Worm (Caenorhabditis elegans): Measurements from ENCODE around the gene ZK418.6.

- no peak for TF ChIP-seq ama-1 (optimal IDR thresholded peaks at IDR 0.05)
- no peak for TF ChIP-seq flt-1 (GFP tag; IDR thresholded peaks at IDR 0.05)
- no peak for TF ChIP-seq hnd-1 (tag; optimal IDR thresholded peaks at IDR 0.05)
- TF ChIP-seq aly-1 (tag; optimal IDR thresholded peaks at IDR 0.05) = no peak
- TF ChIP-seq tra-4 (tag; optimal IDR thresholded peaks at IDR 0.05) = no peak
- TF ChIP-seq sea-1 (GFP tag; conservative IDR thresholded peaks at IDR 0.05) = no peak
- no peak for TF ChIP-seq hmg-4 (GFP tag; optimal IDR thresholded peaks at IDR 0.05)
- no peak for TF ChIP-seq F13C5.2 (tag; optimal IDR thresholded peaks at IDR 0.05)
- no peak for TF ChIP-seq ets-7 (tag; optimal IDR thresholded peaks at IDR 0.05)
- no peak for TF ChIP-seq ceh-13 (GFP tag; optimal IDR thresholded peaks at IDR 0.05)
- TF ChIP-seq pes-1 (GFP tag; IDR thresholded peaks at IDR 0.05) = no peak
- no peak for TF ChIP-seq scrt-1 (GFP tag; IDR thresholded peaks at IDR 0.05)
- no peak for TF ChIP-seq tbx-37 (GFP tag; conservative IDR thresholded peaks at IDR 0.05)
- no peak for TF ChIP-seq tbx-11 (GFP tag; IDR thresholded peaks at IDR 0.05)
These were observed 49.5 kb downstream of the ZK418.6 start, which contains the start of gene cyk-1 for ce11 chrIII:7029105-7029504.
